Worm (Caenorhabditis elegans) whole organism, midembryonic: ENCODE data around the gene K06A9.2.

ENCODE experiments used
- flt-1 ChIP-seq: fragments of 200-800 bp; sonication (Bioruptor generic); IDR thresholded peaks from 2 replicates; pipeline ENCODE4 v1.3.6; 2022; ENCODE audit warnings: missing genetic modification characterization, missing compliant biosample characterization
- ztf-23 ChIP-seq: fragments of 200-800 bp; sonication (Bioruptor generic); IDR thresholded peaks from 2 replicates; pipeline ENCODE4 v1.3.6; 2022; ENCODE audit warnings: missing genetic modification reagents, missing genetic modification characterization, missing compliant biosample characterization

ce11 chrX:1522068-1522467 is 14.1 kb upstream of the K06A9.2 start:
- TF ChIP-seq flt-1 (GFP tag; lab: Robert Waterston, UW) (no peak), ztf-23 (GFP tag; lab: Robert Waterston, UW) (no peak)
